Fruit fly (Drosophila melanogaster) whole organism, embryonic: ENCODE data around the gene CG17738.

Experiments used
- B-H2 ChIP-seq: fragments of 200-800 bp; sonication (Bioruptor generic); optimal IDR thresholded peaks from 2 replicates; lab custom pipeline; 2018; ENCODE audit warnings: missing biosample characterization, mild to moderate bottlenecking, missing genetic modification characterization
- Blimp-1 ChIP-seq: fragments of 200-800 bp; sonication (Bioruptor generic); optimal IDR thresholded peaks from 3 replicates; lab custom pipeline; 2018; ENCODE audit warnings: missing biosample characterization, missing genetic modification characterization, mild to moderate bottlenecking, moderate library complexity, missing genetic modification reagents
- CG11504 ChIP-seq: fragments of 200-800 bp; sonication (Bioruptor generic); optimal IDR thresholded peaks from 3 replicates; lab custom pipeline; 2019; ENCODE audit warnings: missing biosample characterization, mild to moderate bottlenecking, missing genetic modification characterization, moderate library complexity
- CG12071 ChIP-seq: fragments of 200-800 bp; sonication (Bioruptor generic); optimal IDR thresholded peaks from 3 replicates; lab custom pipeline; 2018; ENCODE audit warnings: missing biosample characterization, mild to moderate bottlenecking, missing genetic modification characterization
- CG13287 ChIP-seq: fragments of 200-800 bp; sonication (Bioruptor generic); IDR thresholded peaks from 2 replicates; pipeline ENCODE4 v1.3.6; 2022; ENCODE audit warnings: missing biosample characterization, missing genetic modification characterization; ENCODE audit not compliant: partially characterized antibody
- CG15011 ChIP-seq: fragments of 200-800 bp; sonication (Bioruptor generic); optimal IDR thresholded peaks from 3 replicates; lab custom pipeline; 2018; ENCODE audit warnings: missing biosample characterization, mild to moderate bottlenecking, missing genetic modification characterization
- CG1647 ChIP-seq: fragments of 200-800 bp; sonication (Bioruptor generic); optimal IDR thresholded peaks from 3 replicates; lab custom pipeline; 2016; ENCODE audit warnings: missing biosample characterization, missing genetic modification characterization
- CG17328 ChIP-seq: fragments of 200-800 bp; sonication (Bioruptor generic); IDR thresholded peaks from 2 replicates; pipeline ENCODE4 v1.3.6; 2022; ENCODE audit warnings: missing biosample characterization, missing genetic modification characterization
- CG17385 ChIP-seq: fragments of 200-800 bp; sonication (Bioruptor generic); optimal IDR thresholded peaks from 3 replicates; lab custom pipeline; 2018; ENCODE audit warnings: missing biosample characterization, mild to moderate bottlenecking, missing genetic modification characterization
- CG30020 ChIP-seq: fragments of 200-800 bp; optimal IDR thresholded peaks from 2 replicates; lab custom pipeline; 2019; ENCODE audit warnings: missing biosample characterization, mild to moderate bottlenecking, missing genetic modification characterization, moderate library complexity
- CG34422 ChIP-seq: fragments of 200-800 bp; sonication (Bioruptor generic); IDR thresholded peaks from 3 replicates; pipeline ENCODE4 v1.3.6; 2022; ENCODE audit warnings: missing biosample characterization, missing genetic modification characterization
- CG7963 ChIP-seq: fragments of 200-800 bp; sonication (Bioruptor generic); IDR thresholded peaks from 3 replicates; pipeline ENCODE4 v1.3.6; 2022; ENCODE audit warnings: missing biosample characterization, missing genetic modification characterization; ENCODE audit not compliant: partially characterized antibody
- CG8281 ChIP-seq: fragments of 200-800 bp; sonication (Bioruptor generic); optimal IDR thresholded peaks from 2 replicates; lab custom pipeline; 2018; ENCODE audit warnings: missing biosample characterization, mild to moderate bottlenecking, missing genetic modification characterization, moderate library complexity
- CG8290 ChIP-seq, 3 experiments: fragments of 200-800 bp; sonication (Bioruptor generic); optimal IDR thresholded peaks; 2 replicates each; lab custom pipeline; 2016 to 2019; ENCODE audit warnings: missing biosample characterization in 3 of 3, missing genetic modification characterization in 3 of 3, mild to moderate bottlenecking in 2 of 3, moderate library complexity in 1 of 3
- CG8388 ChIP-seq: fragments of 200-800 bp; sonication (Bioruptor generic); optimal IDR thresholded peaks from 2 replicates; lab custom pipeline; 2019; ENCODE audit warnings: missing biosample characterization, mild to moderate bottlenecking, missing genetic modification characterization, moderate library complexity
- CG8478 ChIP-seq: fragments of >200 bp; optimal IDR thresholded peaks from 2 replicates; lab custom pipeline; 2018
- Chrac-16 ChIP-seq: fragments of 200-800 bp; sonication (Bioruptor generic); optimal IDR thresholded peaks from 3 replicates; lab custom pipeline; 2016; ENCODE audit warnings: missing biosample characterization, missing genetic modification characterization
- D ChIP-seq, 2 experiments: fragments of 200-800 bp in 1 of 2; fragments of >200 bp in 1 of 2; sonication (Bioruptor generic) in 1 of 2; optimal IDR thresholded peaks; 2 replicates in 1 of 2; 3 replicates in 1 of 2; lab custom pipeline; 2017; ENCODE audit warnings: mild to moderate bottlenecking in 1 of 2, missing biosample characterization in 1 of 2, missing genetic modification characterization in 1 of 2, missing genetic modification reagents in 1 of 2
- D19B ChIP-seq: fragments of 200-800 bp; sonication (Bioruptor generic); optimal IDR thresholded peaks from 2 replicates; lab custom pipeline; 2017; ENCODE audit warnings: missing biosample characterization, mild to moderate bottlenecking, missing genetic modification characterization
- Dll ChIP-seq: fragments of 200-800 bp; sonication (Bioruptor generic); IDR thresholded peaks from 4 replicates; pipeline ENCODE4 v1.3.6; 2022; ENCODE audit warnings: missing biosample characterization, missing genetic modification characterization; ENCODE audit not compliant: partially characterized antibody
- HmgZ ChIP-seq: fragments of 200-800 bp; sonication (Bioruptor generic); optimal IDR thresholded peaks from 2 replicates; lab custom pipeline; 2018; ENCODE audit warnings: missing biosample characterization, mild to moderate bottlenecking, missing genetic modification characterization
- MESR4 ChIP-seq: fragments of 200-800 bp; sonication (Bioruptor generic); optimal IDR thresholded peaks from 2 replicates; lab custom pipeline; 2018; ENCODE audit warnings: missing biosample characterization, mild to moderate bottlenecking, missing genetic modification characterization, moderate library complexity
- Meics ChIP-seq: fragments of 200-800 bp; sonication (Bioruptor generic); optimal IDR thresholded peaks from 2 replicates; lab custom pipeline; 2017; ENCODE audit warnings: missing biosample characterization, mild to moderate bottlenecking, missing genetic modification characterization
- Mes4 ChIP-seq: fragments of 200-800 bp; sonication (Bioruptor generic); optimal IDR thresholded peaks from 2 replicates; lab custom pipeline; 2016; ENCODE audit warnings: missing biosample characterization, missing genetic modification characterization
- NK7.1 ChIP-seq: fragments of 200-800 bp; sonication (Bioruptor generic); optimal IDR thresholded peaks from 3 replicates; lab custom pipeline; 2016; ENCODE audit warnings: missing biosample characterization, missing genetic modification characterization
- NfI ChIP-seq: fragments of 200-800 bp; sonication (Bioruptor generic); optimal IDR thresholded peaks from 3 replicates; lab custom pipeline; 2018; ENCODE audit warnings: missing biosample characterization, mild to moderate bottlenecking, missing genetic modification characterization, moderate library complexity
- Opbp ChIP-seq: fragments of 200-800 bp; sonication (Bioruptor generic); IDR thresholded peaks from 3 replicates; pipeline ENCODE4 v1.3.6; 2022; ENCODE audit warnings: missing biosample characterization, missing genetic modification characterization; ENCODE audit not compliant: partially characterized antibody
- Ravus ChIP-seq: fragments of 200-800 bp; sonication (Bioruptor generic); IDR thresholded peaks from 2 replicates; pipeline ENCODE4 v1.3.6; 2022; ENCODE audit warnings: missing biosample characterization, missing genetic modification characterization
- Sry-β ChIP-seq: fragments of 200-800 bp; sonication (Bioruptor generic); optimal IDR thresholded peaks from 2 replicates; lab custom pipeline; 2018; ENCODE audit warnings: missing biosample characterization, mild to moderate bottlenecking, missing genetic modification characterization, moderate library complexity
- Trl ChIP-seq, 3 experiments: fragments of >200 bp in 2 of 3; fragments of 200-800 bp in 1 of 3; sonication (Bioruptor generic) in 1 of 3; optimal IDR thresholded peaks; 2 replicates in 1 of 3; 3 replicates in 2 of 3; lab custom pipeline; 2016 to 2017; ENCODE audit warnings: missing biosample characterization in 1 of 3, missing genetic modification characterization in 1 of 3
- bbx ChIP-seq: fragments of 200-800 bp; sonication (Bioruptor generic); IDR thresholded peaks from 2 replicates; pipeline ENCODE4 v1.3.6; 2022; ENCODE audit warnings: missing biosample characterization, missing genetic modification characterization; ENCODE audit not compliant: partially characterized antibody
- bcd ChIP-seq: fragments of 200-800 bp; sonication (Bioruptor generic); optimal IDR thresholded peaks from 2 replicates; lab custom pipeline; 2017; ENCODE audit warnings: missing biosample characterization, mild to moderate bottlenecking, missing genetic modification characterization
- bowl ChIP-seq: fragments of 200-800 bp; sonication (Bioruptor generic); IDR thresholded peaks from 2 replicates; pipeline ENCODE4 v1.3.6; 2022; ENCODE audit warnings: missing biosample characterization, missing genetic modification characterization
- crc ChIP-seq: fragments of 200-800 bp; sonication (Bioruptor generic); optimal IDR thresholded peaks from 2 replicates; lab custom pipeline; 2016; ENCODE audit warnings: missing biosample characterization, missing genetic modification characterization
- ewg ChIP-seq: fragments of 200-800 bp; sonication (Bioruptor generic); optimal IDR thresholded peaks from 3 replicates; lab custom pipeline; 2017; ENCODE audit warnings: mild to moderate bottlenecking, missing biosample characterization, missing genetic modification reagents, missing genetic modification characterization
- insv ChIP-seq, 2 experiments: fragments of 200-800 bp; sonication (Bioruptor generic); optimal IDR thresholded peaks; 3 replicates each; lab custom pipeline; 2016 to 2018; ENCODE audit warnings: missing biosample characterization in 2 of 2, missing genetic modification characterization in 2 of 2
- inv ChIP-seq: fragments of 200-800 bp; sonication (Bioruptor generic); IDR thresholded peaks from 2 replicates; pipeline ENCODE4 v1.3.6; 2022; ENCODE audit warnings: missing biosample characterization, missing genetic modification characterization; ENCODE audit not compliant: partially characterized antibody
- lab ChIP-seq: fragments of 200-800 bp; sonication (Bioruptor generic); optimal IDR thresholded peaks from 3 replicates; lab custom pipeline; 2017; ENCODE audit warnings: missing biosample characterization, missing genetic modification characterization, mild to moderate bottlenecking, moderate library complexity, missing genetic modification reagents
- psq ChIP-seq: fragments of 200-800 bp; sonication (Bioruptor generic); optimal IDR thresholded peaks from 2 replicates; lab custom pipeline; 2017; ENCODE audit warnings: missing biosample characterization, missing genetic modification characterization
- repo ChIP-seq: fragments of 200-800 bp; sonication (Bioruptor generic); optimal IDR thresholded peaks from 2 replicates; lab custom pipeline; 2016; ENCODE audit warnings: missing biosample characterization, missing genetic modification characterization
- seq ChIP-seq: fragments of 200-800 bp; sonication (Bioruptor generic); IDR thresholded peaks from 2 replicates; pipeline ENCODE4 v1.3.6; 2022; ENCODE audit warnings: missing biosample characterization, missing genetic modification characterization
- sna ChIP-seq: fragments of 200-800 bp; sonication (Bioruptor generic); IDR thresholded peaks from 2 replicates; pipeline ENCODE4 v1.3.6; 2022; ENCODE audit warnings: missing biosample characterization, missing genetic modification characterization; ENCODE audit not compliant: partially characterized antibody
- sob ChIP-seq: fragments of 200-800 bp; sonication (Bioruptor generic); IDR thresholded peaks from 2 replicates; pipeline ENCODE4 v1.3.6; 2022; ENCODE audit warnings: missing biosample characterization, missing genetic modification characterization
- sug ChIP-seq: fragments of 200-800 bp; optimal IDR thresholded peaks from 2 replicates; lab custom pipeline; 2019; ENCODE audit warnings: missing biosample characterization, mild to moderate bottlenecking, missing genetic modification characterization, moderate library complexity
- vfl ChIP-seq: fragments of 200-800 bp; sonication (Bioruptor generic); optimal IDR thresholded peaks from 2 replicates; lab custom pipeline; 2016; ENCODE audit warnings: missing biosample characterization, missing genetic modification characterization
- vvl ChIP-seq: fragments of 200-800 bp; sonication (Bioruptor generic); IDR thresholded peaks from 2 replicates; pipeline ENCODE4 v1.3.6; 2022; ENCODE audit warnings: missing biosample characterization, missing genetic modification characterization
- zfh2 ChIP-seq: fragments of 200-800 bp; sonication (Bioruptor generic); optimal IDR thresholded peaks from 2 replicates; lab custom pipeline; 2016; ENCODE audit warnings: missing biosample characterization, missing genetic modification characterization

Gene CG17738

dm6 chr3R:12280729-12281342 lies 10.1 kb downstream of the CG17738 start:
- TF ChIP-seq Chrac-16 (GFP tag; lab: Kevin White, UChicago) (no peak), CG8281 (tag; lab: Kevin White, UChicago) (no peak), CG15011 (GFP tag; lab: Kevin White, UChicago) (no peak), bcd (no peak), CG1647 (GFP tag; lab: Kevin White, UChicago) (no peak), inv (GFP tag; lab: Robert Waterston, UW) (peak; percentile 69; the same call in 1 of the 2 replicates), zfh2 (no peak), CG13287 (GFP tag; lab: Robert Waterston, UW) (peak; percentile 68; the same call in 1 of the 2 replicates), NfI (GFP tag; lab: Kevin White, UChicago) (no peak), insv (GFP tag; optimal IDR thresholded peaks at IDR 0.05; lab: Kevin White, UChicago) (peak; percentile 80 to 96), Blimp-1 (no peak), NK7.1 (GFP tag; lab: Kevin White, UChicago) (no peak), CG17385 (peak; percentile 11), HmgZ (tag; lab: Kevin White, UChicago) (peak; percentile 14), bowl (GFP tag; lab: Robert Waterston, UW) (no peak), B-H2 (GFP tag; lab: Kevin White, UChicago) (no peak), Dll (peak; percentile 49; the same call in 1 of the 4 replicates), sna (GFP tag; lab: Robert Waterston, UW) (peak; percentile 53), D (optimal IDR thresholded peaks at IDR 0.05; lab: Kevin White, UChicago) (peak; percentile 4), D (GFP tag; optimal IDR thresholded peaks at IDR 0.05; lab: Kevin White, UChicago) (no peak), bbx (peak; percentile 89), CG8290 (GFP tag; optimal IDR thresholded peaks at IDR 0.05; lab: Kevin White, UChicago) (no peak), CG8290 (tag; optimal IDR thresholded peaks at IDR 0.05; lab: Kevin White, UChicago) (no peak), Mes4 (GFP tag; lab: Kevin White, UChicago) (no peak), Meics (GFP tag; lab: Kevin White, UChicago) (no peak), Ravus (GFP tag; lab: Robert Waterston, UW) (no peak), seq (GFP tag; lab: Robert Waterston, UW) (peak; percentile 94), vfl (GFP tag; lab: Kevin White, UChicago) (no peak), CG30020 (tag; lab: Kevin White, UChicago) (no peak), sug (tag; lab: Kevin White, UChicago) (peak; percentile 55), vvl (peak; percentile 70), CG12071 (GFP tag; lab: Kevin White, UChicago) (peak; percentile 66), CG7963 (GFP tag; lab: Robert Waterston, UW) (peak; percentile 52; the same call in 2 of the 3 replicates), sob (GFP tag; lab: Robert Waterston, UW) (peak; percentile 42; the same call in 1 of the 2 replicates), CG17328 (GFP tag; lab: Robert Waterston, UW) (0 out of 2 replicates have a peak, but pooled peaks have one; percentile 7), MESR4 (GFP tag; lab: Kevin White, UChicago) (no peak), CG34422 (GFP tag; lab: Robert Waterston, UW) (no peak), Trl (optimal IDR thresholded peaks at IDR 0.05; lab: Kevin White, UChicago) (peak; percentile 81 to 82), Trl (GFP tag; optimal IDR thresholded peaks at IDR 0.05; lab: Kevin White, UChicago) (peak; percentile 22), lab (GFP tag; lab: Kevin White, UChicago) (no peak), crc (GFP tag; lab: Kevin White, UChicago) (no peak), CG11504 (no peak), Opbp (GFP tag; lab: Robert Waterston, UW) (peak; percentile 81; the same call in 2 of the 3 replicates), Sry-β (no peak), D19B (GFP tag; lab: Kevin White, UChicago) (no peak), ewg (no peak), psq (GFP tag; lab: Kevin White, UChicago) (no peak), CG8478 (lab: Kevin White, UChicago) (peak; percentile 96), CG8388 (GFP tag; lab: Kevin White, UChicago) (no peak), repo (GFP tag; lab: Kevin White, UChicago) (no peak)
